Fruit fly (Drosophila melanogaster) whole organism, embryonic: Measurements from ENCODE around the gene eIF3i.
A peak's percentile ranks its signal among the peaks of the same experiment; 100 is the strongest.

Source experiments
- Abd-B ChIP-seq: fragments of 200-800 bp; sonication (Bioruptor generic); optimal IDR thresholded peaks from 2 replicates; lab custom pipeline; 2018; ENCODE audit warnings: missing biosample characterization, mild to moderate bottlenecking, missing genetic modification characterization, moderate library complexity
- Bgb ChIP-seq: fragments of 200-800 bp; sonication (Bioruptor generic); IDR thresholded peaks from 2 replicates; pipeline ENCODE4 v1.3.6; 2022; ENCODE audit warnings: missing biosample characterization, missing genetic modification characterization; ENCODE audit not compliant: partially characterized antibody
- CG10366 ChIP-seq: fragments of 200-800 bp; sonication (Bioruptor generic); IDR thresholded peaks from 2 replicates; pipeline ENCODE4 v1.3.6; 2022; ENCODE audit warnings: missing biosample characterization, missing genetic modification characterization
- CG10462 ChIP-seq: fragments of 200-800 bp; sonication (Bioruptor generic); optimal IDR thresholded peaks from 2 replicates; lab custom pipeline; 2016; ENCODE audit warnings: missing biosample characterization, missing genetic modification characterization
- CG11695 ChIP-seq: fragments of 200-800 bp; sonication (Bioruptor generic); IDR thresholded peaks from 3 replicates; pipeline ENCODE4 v1.3.6; 2022; ENCODE audit warnings: missing biosample characterization, missing genetic modification characterization
- CG11696 ChIP-seq: fragments of 200-800 bp; sonication (Bioruptor generic); IDR thresholded peaks from 2 replicates; pipeline ENCODE4 v1.3.6; 2022; ENCODE audit warnings: missing biosample characterization, missing genetic modification characterization
- CG11723 ChIP-seq: fragments of 200-800 bp; sonication (Bioruptor generic); optimal IDR thresholded peaks from 2 replicates; lab custom pipeline; 2017; ENCODE audit warnings: missing biosample characterization, mild to moderate bottlenecking, missing genetic modification characterization
- CG12219 ChIP-seq: fragments of 200-800 bp; sonication (Bioruptor generic); optimal IDR thresholded peaks from 3 replicates; lab custom pipeline; 2018; ENCODE audit warnings: missing biosample characterization, mild to moderate bottlenecking, missing genetic modification characterization
- CG12744 ChIP-seq: fragments of 200-800 bp; sonication (Bioruptor generic); optimal IDR thresholded peaks from 2 replicates; lab custom pipeline; 2016; ENCODE audit warnings: missing biosample characterization, missing genetic modification characterization
- CG18599 ChIP-seq: fragments of 200-800 bp; sonication (Bioruptor generic); optimal IDR thresholded peaks from 3 replicates; lab custom pipeline; 2017; ENCODE audit warnings: missing biosample characterization, missing genetic modification characterization, mild to moderate bottlenecking, moderate library complexity, missing genetic modification reagents
- CG2202 ChIP-seq: fragments of 200-800 bp; sonication (Bioruptor generic); optimal IDR thresholded peaks from 2 replicates; lab custom pipeline; 2018; ENCODE audit warnings: missing biosample characterization, mild to moderate bottlenecking, missing genetic modification characterization
- CG30431 ChIP-seq: fragments of 200-800 bp; sonication (Bioruptor generic); optimal IDR thresholded peaks from 2 replicates; lab custom pipeline; 2017; ENCODE audit warnings: missing biosample characterization, missing genetic modification characterization
- CG31388 ChIP-seq: fragments of 200-800 bp; sonication (Bioruptor generic); optimal IDR thresholded peaks from 2 replicates; lab custom pipeline; 2016; ENCODE audit warnings: missing biosample characterization, missing genetic modification characterization
- CG3847 ChIP-seq: fragments of 200-800 bp; sonication (Bioruptor generic); IDR thresholded peaks from 2 replicates; pipeline ENCODE4 v1.3.6; 2022; ENCODE audit warnings: missing biosample characterization, missing genetic modification characterization
- CG42726 ChIP-seq: fragments of 200-800 bp; sonication (Bioruptor generic); IDR thresholded peaks from 2 replicates; pipeline ENCODE4 v1.3.6; 2022; ENCODE audit warnings: missing biosample characterization, missing genetic modification characterization; ENCODE audit not compliant: partially characterized antibody
- CG5180 ChIP-seq: fragments of 200-800 bp; sonication (Bioruptor generic); optimal IDR thresholded peaks from 3 replicates; lab custom pipeline; 2017; ENCODE audit warnings: missing biosample characterization, missing genetic modification characterization, mild to moderate bottlenecking, moderate library complexity, missing genetic modification reagents
- CG6683 ChIP-seq: fragments of 200-800 bp; sonication (Bioruptor generic); optimal IDR thresholded peaks from 2 replicates; lab custom pipeline; 2017; ENCODE audit warnings: missing biosample characterization, mild to moderate bottlenecking, missing genetic modification characterization, missing genetic modification reagents
- CG7556 ChIP-seq: fragments of 200-800 bp; sonication (Bioruptor generic); optimal IDR thresholded peaks from 2 replicates; lab custom pipeline; 2017; ENCODE audit warnings: missing biosample characterization, mild to moderate bottlenecking, missing genetic modification characterization
- CG7963 ChIP-seq: fragments of 200-800 bp; sonication (Bioruptor generic); IDR thresholded peaks from 3 replicates; pipeline ENCODE4 v1.3.6; 2022; ENCODE audit warnings: missing biosample characterization, missing genetic modification characterization; ENCODE audit not compliant: partially characterized antibody
- Camta ChIP-seq: fragments of 200-800 bp; sonication (Bioruptor generic); optimal IDR thresholded peaks from 2 replicates; lab custom pipeline; 2016; ENCODE audit warnings: missing biosample characterization, missing genetic modification characterization
- H2.0 ChIP-seq: fragments of 200-800 bp; sonication (Bioruptor generic); IDR thresholded peaks from 2 replicates; pipeline ENCODE4 v1.3.6; 2022; ENCODE audit warnings: missing biosample characterization, missing genetic modification characterization
- HHEX ChIP-seq: fragments of 200-800 bp; sonication (Bioruptor generic); optimal IDR thresholded peaks from 3 replicates; lab custom pipeline; 2017; ENCODE audit warnings: missing biosample characterization, mild to moderate bottlenecking, missing genetic modification characterization, missing genetic modification reagents
- HLH3B ChIP-seq: fragments of 200-800 bp; sonication (Bioruptor generic); IDR thresholded peaks from 2 replicates; pipeline ENCODE4 v1.3.6; 2022; ENCODE audit warnings: missing biosample characterization, missing genetic modification characterization
- Max ChIP-seq: fragments of 200-800 bp; sonication (Bioruptor generic); optimal IDR thresholded peaks from 2 replicates; lab custom pipeline; 2016; ENCODE audit warnings: missing biosample characterization, mild to moderate bottlenecking, missing genetic modification characterization
- Mrtf ChIP-seq: fragments of 200-800 bp; sonication (Bioruptor generic); IDR thresholded peaks from 3 replicates; pipeline ENCODE4 v1.3.6; 2022; ENCODE audit warnings: missing biosample characterization, missing genetic modification characterization
- Optix ChIP-seq: fragments of 200-800 bp; sonication (Bioruptor generic); IDR thresholded peaks from 3 replicates; pipeline ENCODE4 v1.3.6; 2022; ENCODE audit warnings: missing biosample characterization, missing genetic modification characterization
- Ravus ChIP-seq: fragments of 200-800 bp; sonication (Bioruptor generic); IDR thresholded peaks from 2 replicates; pipeline ENCODE4 v1.3.6; 2022; ENCODE audit warnings: missing biosample characterization, missing genetic modification characterization
- Rx ChIP-seq: fragments of 200-800 bp; sonication (Bioruptor generic); IDR thresholded peaks from 2 replicates; pipeline ENCODE4 v1.3.6; 2022; ENCODE audit warnings: missing biosample characterization, missing genetic modification characterization
- amos ChIP-seq: fragments of 200-800 bp; sonication (Bioruptor generic); IDR thresholded peaks from 2 replicates; pipeline ENCODE4 v1.3.6; 2022; ENCODE audit warnings: missing biosample characterization, missing genetic modification characterization; ENCODE audit not compliant: partially characterized antibody
- dan ChIP-seq: fragments of 200-800 bp; sonication (Bioruptor generic); IDR thresholded peaks from 2 replicates; pipeline ENCODE4 v1.3.6; 2022; ENCODE audit warnings: missing biosample characterization, missing genetic modification characterization
- exex ChIP-seq: fragments of 200-800 bp; sonication (Bioruptor generic); optimal IDR thresholded peaks from 4 replicates; lab custom pipeline; 2018; ENCODE audit warnings: missing biosample characterization, mild to moderate bottlenecking, missing genetic modification characterization, moderate library complexity
- fd96Cb ChIP-seq: fragments of 200-800 bp; sonication (Bioruptor generic); optimal IDR thresholded peaks from 2 replicates; lab custom pipeline; 2018; ENCODE audit warnings: missing biosample characterization, mild to moderate bottlenecking, missing genetic modification characterization, moderate library complexity
- ftz-f1 ChIP-seq: fragments of 200-800 bp; sonication (Bioruptor generic); optimal IDR thresholded peaks from 2 replicates; lab custom pipeline; 2016; ENCODE audit warnings: missing biosample characterization, missing genetic modification characterization
- grn ChIP-seq: fragments of 200-800 bp; sonication (Bioruptor generic); optimal IDR thresholded peaks from 3 replicates; lab custom pipeline; 2017; ENCODE audit warnings: missing biosample characterization, missing genetic modification characterization
- hth ChIP-seq: fragments of >200 bp; optimal IDR thresholded peaks from 2 replicates; lab custom pipeline; 2017; ENCODE audit warnings: inconsistent platforms
- jing ChIP-seq: fragments of 200-800 bp; sonication (Bioruptor generic); optimal IDR thresholded peaks from 2 replicates; lab custom pipeline; 2018; ENCODE audit warnings: missing biosample characterization, mild to moderate bottlenecking, missing genetic modification characterization
- kay ChIP-seq: fragments of 200-800 bp; sonication (Bioruptor generic); optimal IDR thresholded peaks from 2 replicates; lab custom pipeline; 2016; ENCODE audit warnings: missing biosample characterization, missing genetic modification characterization
- ken ChIP-seq: fragments of 200-800 bp; sonication (Bioruptor generic); IDR thresholded peaks from 3 replicates; pipeline ENCODE4 v1.3.6; 2022; ENCODE audit warnings: missing biosample characterization, missing genetic modification characterization
- lilli ChIP-seq: fragments of 200-800 bp; sonication (Bioruptor generic); optimal IDR thresholded peaks from 3 replicates; lab custom pipeline; 2016; ENCODE audit warnings: missing biosample characterization, missing genetic modification characterization
- lola ChIP-seq, 3 experiments: fragments of >200 bp in 2 of 3; fragments of 200-800 bp in 1 of 3; sonication (Bioruptor generic) in 1 of 3; optimal IDR thresholded peaks; 2 replicates each; lab custom pipeline; 2017 to 2019; ENCODE audit warnings: missing biosample characterization in 3 of 3, missing genetic modification characterization in 3 of 3, mild to moderate bottlenecking in 1 of 3, moderate library complexity in 1 of 3
- nau ChIP-seq: fragments of 200-800 bp; sonication (Bioruptor generic); optimal IDR thresholded peaks from 3 replicates; lab custom pipeline; 2017; ENCODE audit warnings: missing biosample characterization, mild to moderate bottlenecking, missing genetic modification characterization, missing genetic modification reagents
- phol ChIP-seq: fragments of 200-800 bp; sonication (Bioruptor generic); optimal IDR thresholded peaks from 3 replicates; lab custom pipeline; 2018; ENCODE audit warnings: missing biosample characterization, mild to moderate bottlenecking, missing genetic modification characterization, moderate library complexity
- pzg ChIP-seq: fragments of 200-800 bp; sonication (Bioruptor generic); optimal IDR thresholded peaks from 3 replicates; lab custom pipeline; 2018; ENCODE audit warnings: missing biosample characterization, mild to moderate bottlenecking, missing genetic modification characterization, moderate library complexity
- ranshi ChIP-seq: fragments of 200-800 bp; sonication (Bioruptor generic); IDR thresholded peaks from 2 replicates; pipeline ENCODE4 v1.3.6; 2022; ENCODE audit warnings: missing biosample characterization, missing genetic modification characterization
- ro ChIP-seq: fragments of 200-800 bp; sonication (Bioruptor generic); IDR thresholded peaks from 2 replicates; pipeline ENCODE4 v1.3.6; 2022; ENCODE audit warnings: missing biosample characterization, missing genetic modification characterization
- sima ChIP-seq: fragments of 200-800 bp; sonication (Bioruptor generic); optimal IDR thresholded peaks from 2 replicates; lab custom pipeline; 2016; ENCODE audit warnings: missing biosample characterization, missing genetic modification characterization
- ttk ChIP-seq: fragments of 200-800 bp; sonication (Bioruptor generic); IDR thresholded peaks from 2 replicates; pipeline ENCODE4 v2.1.2; 2022; ENCODE audit warnings: missing biosample characterization, missing genetic modification characterization
- z ChIP-seq: fragments of 200-800 bp; sonication (Bioruptor generic); IDR thresholded peaks from 3 replicates; pipeline ENCODE4 v1.3.6; 2022; ENCODE audit warnings: missing biosample characterization, missing genetic modification characterization
- zf30C ChIP-seq: fragments of 200-800 bp; sonication (Bioruptor generic); optimal IDR thresholded peaks from 3 replicates; lab custom pipeline; 2018; ENCODE audit warnings: missing biosample characterization, mild to moderate bottlenecking, missing genetic modification characterization

Gene eIF3i

DNA sequence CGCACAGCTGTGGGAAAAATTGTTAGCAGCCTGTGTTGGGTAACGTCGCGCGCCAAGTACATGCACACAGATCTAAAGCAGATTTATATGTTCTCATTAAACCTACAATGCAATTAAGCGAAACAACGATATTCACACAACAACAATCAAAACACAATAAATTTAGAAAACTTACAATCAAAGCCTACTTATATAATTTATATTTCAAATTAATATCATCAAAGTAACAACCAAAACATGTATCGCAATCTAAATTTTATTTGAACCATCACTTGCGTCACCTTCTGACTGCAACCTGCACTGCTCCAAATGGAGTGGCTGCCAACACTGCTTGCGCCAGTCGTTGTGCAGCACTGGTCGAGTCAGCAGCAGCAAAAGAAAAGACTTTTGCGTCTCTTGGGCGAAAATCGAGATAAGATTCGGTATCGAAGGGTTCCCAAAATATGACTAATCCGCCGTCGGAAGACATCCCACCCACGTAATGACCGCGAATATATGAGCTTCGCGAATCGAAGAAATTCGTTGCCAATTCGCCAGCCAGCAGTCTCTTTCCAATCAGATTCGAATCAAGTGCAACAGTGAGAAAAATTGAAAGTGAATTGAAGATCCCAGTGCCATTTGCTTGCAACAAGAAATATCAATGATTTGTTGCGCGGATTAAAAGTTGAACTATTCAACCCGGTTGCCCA, 13.8 kb upstream of the eIF3i start, which contains the start of the genes CG8892 and CG34126:
TSS of gene CG8892 (minus strand) at position 315 of the 689 bp plus-strand sequence.
TSS of gene CG34126 (plus strand) at position 337 of the 689 bp plus-strand sequence.
- TF ChIP-seq CG42726 (GFP tag; lab: Robert Waterston, UW): peak; percentile 73
- peak; percentile 86 for TF ChIP-seq grn (GFP tag; lab: Kevin White, UChicago)
- peak; percentile 95 for TF ChIP-seq jing (GFP tag; lab: Kevin White, UChicago)
- TF ChIP-seq sima (GFP tag; lab: Kevin White, UChicago): peak; percentile 83
- peak; percentile 78 for TF ChIP-seq CG11696
- TF ChIP-seq ftz-f1: peak; percentile 92
- peak; percentile 94 for TF ChIP-seq HLH3B (GFP tag; lab: Robert Waterston, UW)
- peak; percentile 97 for TF ChIP-seq Camta (GFP tag; lab: Kevin White, UChicago)
- peak; percentile 84 for TF ChIP-seq pzg (GFP tag; lab: Kevin White, UChicago)
- peak; percentile 93 for TF ChIP-seq Rx (GFP tag; lab: Robert Waterston, UW)
- TF ChIP-seq HHEX: peak; percentile 97
- peak; percentile 97 for TF ChIP-seq CG10462
- peak; percentile 93 for TF ChIP-seq CG6683 (GFP tag; lab: Kevin White, UChicago)
- peak in 1 of 3 experiments; percentile 98 for TF ChIP-seq lola (GFP tag; optimal IDR thresholded peaks at IDR 0.05; lab: Kevin White, UChicago)
- peak; percentile 94 for TF ChIP-seq ranshi (GFP tag; lab: Robert Waterston, UW)
- peak; percentile 86 for TF ChIP-seq CG12219 (GFP tag; lab: Kevin White, UChicago)
- peak; percentile 87 for TF ChIP-seq CG12744 (GFP tag; lab: Kevin White, UChicago)
- TF ChIP-seq fd96Cb: peak; percentile 97
- TF ChIP-seq CG7963 (GFP tag; lab: Robert Waterston, UW): no peak
- TF ChIP-seq phol (tag; lab: Kevin White, UChicago): peak; percentile 98
- TF ChIP-seq CG2202 (tag; lab: Kevin White, UChicago): peak; percentile 91
- TF ChIP-seq Bgb: peak; percentile 45; the same call in 1 of the 2 replicates
- TF ChIP-seq hth (lab: Kevin White, UChicago): no peak
- TF ChIP-seq nau (GFP tag; lab: Kevin White, UChicago): no peak
- peak; percentile 93 for TF ChIP-seq ttk
- peak; percentile 98 for TF ChIP-seq ken
- no peak for TF ChIP-seq z
- TF ChIP-seq ro: peak; percentile 93
- peak; percentile 97 for TF ChIP-seq CG31388 (GFP tag; lab: Kevin White, UChicago)
- TF ChIP-seq CG3847: peak; percentile 99
- TF ChIP-seq Optix (GFP tag; lab: Robert Waterston, UW): peak; percentile 92
- TF ChIP-seq CG7556 (GFP tag; lab: Kevin White, UChicago): peak; percentile 97
- TF ChIP-seq amos (GFP tag; lab: Robert Waterston, UW): peak; percentile 48; the same call in 1 of the 2 replicates
- peak; percentile 74 for TF ChIP-seq zf30C (GFP tag; lab: Kevin White, UChicago)
- peak; percentile 98 for TF ChIP-seq CG30431 (GFP tag; lab: Kevin White, UChicago)
- peak; percentile 84 for TF ChIP-seq Ravus (GFP tag; lab: Robert Waterston, UW)
- peak; percentile 99 for TF ChIP-seq Abd-B (GFP tag; lab: Kevin White, UChicago)
- TF ChIP-seq kay: peak; percentile 96
- peak; percentile 96 for TF ChIP-seq Mrtf (GFP tag; lab: Robert Waterston, UW)
- peak; percentile 98 for TF ChIP-seq CG18599
- peak; percentile 96 for TF ChIP-seq CG11723 (GFP tag; lab: Kevin White, UChicago)
- TF ChIP-seq dan (GFP tag; lab: Robert Waterston, UW): peak; percentile 93
- peak; percentile 83 for TF ChIP-seq exex (tag; lab: Kevin White, UChicago)
- peak; percentile 94 for TF ChIP-seq CG10366 (GFP tag; lab: Robert Waterston, UW)
- TF ChIP-seq CG5180: peak; percentile 86
- peak; percentile 98 for TF ChIP-seq lilli (GFP tag; lab: Kevin White, UChicago)
- TF ChIP-seq Max (GFP tag; lab: Kevin White, UChicago): peak; percentile 99
- peak; percentile 94 for TF ChIP-seq CG11695
- peak; percentile 92 for TF ChIP-seq H2.0 (GFP tag; lab: Robert Waterston, UW)
